Worm (Caenorhabditis elegans) whole organism, mixed stage, embryonic: ENCODE data around the gene mul-1.

Experiments
- ceh-43 ChIP-seq: fragments of 200-800 bp; sonication (Bioruptor generic); optimal IDR thresholded peaks from 2 replicates; lab custom pipeline; 2018; ENCODE audit warnings: mild to moderate bottlenecking, missing genetic modification characterization, moderate library complexity, missing compliant biosample characterization
- ces-1 ChIP-seq: fragments of 150-350 bp; optimal IDR thresholded peaks from 2 replicates; lab custom pipeline; 2014; ENCODE audit warnings: missing biosample characterization, missing genetic modification reagents, missing genetic modification characterization
- drap-1 ChIP-seq: fragments of 200-800 bp; sonication (Bioruptor generic); optimal IDR thresholded peaks from 3 replicates; lab custom pipeline; 2018; ENCODE audit warnings: mild to moderate bottlenecking, missing genetic modification characterization, missing compliant biosample characterization
- elt-1 ChIP-seq: sonication (generic microtip); optimal IDR thresholded peaks from 2 replicates; lab custom pipeline; 2017; ENCODE audit warnings: missing genetic modification characterization, mild to moderate bottlenecking, missing compliant biosample characterization, antibody characterized with exemption, moderate library complexity, borderline replicate concordance; ENCODE audit not compliant: insufficient read depth
- lin-13 ChIP-seq: fragments of 150-350 bp; optimal IDR thresholded peaks from 2 replicates; lab custom pipeline; 2014; ENCODE audit warnings: missing biosample characterization, missing genetic modification characterization
- mep-1 ChIP-seq: fragments of 150-350 bp; optimal IDR thresholded peaks from 2 replicates; lab custom pipeline; 2017; ENCODE audit warnings: missing biosample characterization, missing genetic modification reagents, missing genetic modification characterization, inconsistent platforms
- nhr-12 ChIP-seq: fragments of 150-350 bp; optimal IDR thresholded peaks from 2 replicates; lab custom pipeline; 2014; ENCODE audit warnings: missing biosample characterization, missing genetic modification characterization
- nhr-237 ChIP-seq: fragments of 150-350 bp; optimal IDR thresholded peaks from 2 replicates; lab custom pipeline; 2014; ENCODE audit warnings: missing biosample characterization, missing genetic modification characterization
- nhr-28 ChIP-seq: fragments of 150-350 bp; optimal IDR thresholded peaks from 2 replicates; lab custom pipeline; 2014; ENCODE audit warnings: missing biosample characterization, missing genetic modification characterization
- unc-120 ChIP-seq: sonication (generic microtip); optimal IDR thresholded peaks from 2 replicates; lab custom pipeline; 2017; ENCODE audit warnings: missing genetic modification characterization, missing compliant biosample characterization; ENCODE audit not compliant: poor library complexity, severe bottlenecking

DNA sequence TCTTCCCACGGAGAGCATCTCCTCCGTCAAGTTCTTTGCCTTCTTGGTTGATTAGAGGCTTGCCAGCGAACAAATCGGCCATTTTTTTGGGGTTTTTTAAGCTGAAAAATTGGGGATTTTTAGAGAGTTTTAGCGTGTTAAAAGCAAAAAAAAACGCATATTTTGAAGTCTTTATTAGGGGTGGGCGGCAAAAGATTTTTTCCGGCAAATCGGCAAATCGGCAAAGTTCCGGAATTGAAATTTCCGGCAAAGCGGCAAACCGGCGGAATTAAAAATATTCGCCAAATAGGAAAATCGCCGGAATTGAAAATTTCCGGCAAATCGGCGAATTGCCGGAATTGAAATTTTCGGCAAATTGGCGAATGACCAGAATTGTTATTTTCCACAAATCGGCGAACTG lies 38.9 kb downstream of the mul-1 start, which contains the start of gene C35B1.5:
- TF ChIP-seq ceh-43 (GFP tag; lab: Kevin White, UChicago): no peak
- TF ChIP-seq lin-13: no peak
- no peak for TF ChIP-seq elt-1
- no peak for TF ChIP-seq ces-1 (GFP tag; lab: Kevin White, UChicago)
- TF ChIP-seq drap-1: no peak
- no peak for TF ChIP-seq unc-120 (tag; lab: Kevin White, UChicago)
- TF ChIP-seq mep-1: no peak
- TF ChIP-seq nhr-237 (tag; lab: Kevin White, UChicago): no peak
- no peak for TF ChIP-seq nhr-28 (tag; lab: Kevin White, UChicago)
- no peak for TF ChIP-seq nhr-12
